Worm (Caenorhabditis elegans): Measurements from ENCODE around the gene F48G7.13.

Gene F48G7.13

DNA sequence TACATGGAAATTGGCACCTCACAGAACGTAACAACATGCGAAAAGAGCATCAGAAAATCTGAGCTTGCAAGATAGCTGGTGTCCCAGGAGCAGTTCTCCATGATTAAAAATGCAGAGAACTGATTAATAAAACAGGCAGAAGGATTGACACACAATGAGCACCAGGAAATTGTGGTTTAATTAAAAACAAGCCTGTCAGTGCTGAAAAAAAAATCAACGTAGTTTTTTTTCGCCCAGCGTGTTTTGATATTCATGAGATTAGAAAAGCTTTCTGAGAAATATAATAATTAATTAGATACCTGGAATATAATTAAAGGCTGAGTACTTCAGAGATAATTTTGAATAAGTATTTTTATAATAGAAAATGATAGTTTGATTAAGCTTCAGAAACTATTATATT is 42.3 kb downstream of the F48G7.13 start, which contains the start of gene srh-246:
TSS of gene srh-246 (minus strand) at position 101 of the 400 bp plus-strand sequence.
- no peak for TF ChIP-seq ztf-29 (GFP tag; IDR thresholded peaks at IDR 0.05)
- TF ChIP-seq med-1 (GFP tag; optimal IDR thresholded peaks at IDR 0.05; ENCODE audit: insufficient read depth): no peak
- TF ChIP-seq flt-1 (GFP tag; IDR thresholded peaks at IDR 0.05): no peak
- TF ChIP-seq T22C8.4 (GFP tag; IDR thresholded peaks at IDR 0.05): no peak
- TF ChIP-seq tab-1 (GFP tag; IDR thresholded peaks at IDR 0.05): no peak
- no peak for TF ChIP-seq ztf-23 (GFP tag; IDR thresholded peaks at IDR 0.05)
- TF ChIP-seq cog-1 (tag; optimal IDR thresholded peaks at IDR 0.05): no peak
- no peak for TF ChIP-seq klf-2 (GFP tag; conservative IDR thresholded peaks at IDR 0.05)
- no peak for TF ChIP-seq ref-1 (GFP tag; conservative IDR thresholded peaks at IDR 0.05)

DNA sequence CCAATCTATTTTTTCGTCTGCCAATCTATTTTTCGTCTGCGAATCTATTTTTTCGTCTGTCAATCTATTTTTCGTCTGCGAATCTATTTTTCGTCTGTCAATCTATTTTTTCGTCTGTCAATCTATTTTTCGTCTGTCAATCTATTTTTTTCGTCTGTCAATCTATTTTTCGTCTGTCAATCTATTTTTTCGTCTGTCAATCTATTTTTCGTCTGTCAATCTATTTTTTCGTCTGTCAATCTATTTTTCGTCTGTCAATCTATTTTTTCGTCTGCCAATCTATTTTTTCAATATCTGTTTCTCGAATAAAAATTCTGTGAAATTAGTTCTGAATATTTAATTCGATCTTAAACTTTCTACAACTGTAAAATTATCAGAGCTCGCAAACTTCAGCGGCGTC is 42.8 kb downstream of the F48G7.13 start:
- TF ChIP-seq klf-2 (GFP tag; conservative IDR thresholded peaks at IDR 0.05): peak; percentile 59; the same call in 1 of the 2 replicates
- TF ChIP-seq flt-1 (GFP tag; IDR thresholded peaks at IDR 0.05): peak; percentile 68; the same call in 1 of the 2 replicates

DNA sequence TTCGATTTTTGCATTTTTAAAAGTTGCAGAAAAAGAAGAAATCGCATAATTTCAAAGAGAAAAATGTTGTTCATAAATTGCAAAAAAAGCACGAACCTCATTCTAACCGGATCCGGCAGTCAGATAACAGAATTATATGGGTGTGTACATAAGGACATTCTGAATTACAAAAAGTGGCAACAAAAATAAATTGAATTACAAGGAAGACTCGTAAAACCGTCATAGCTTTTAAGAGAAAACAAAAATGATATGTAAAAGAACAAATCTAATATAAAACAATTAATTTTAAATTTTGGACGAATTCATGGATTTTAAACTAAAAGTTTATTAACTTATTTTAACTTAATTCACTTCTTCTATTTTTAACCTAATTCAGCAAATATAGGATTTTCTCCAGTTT is 44.8 kb downstream of the F48G7.13 start, which contains the start of gene F31F4.17:
TSS of gene F31F4.17 (minus strand) at position 101 of the 400 bp plus-strand sequence.
- TF ChIP-seq flt-1 (GFP tag; IDR thresholded peaks at IDR 0.05) (no peak), ztf-23 (GFP tag; IDR thresholded peaks at IDR 0.05) (no peak), cog-1 (tag; optimal IDR thresholded peaks at IDR 0.05) (no peak)

DNA sequence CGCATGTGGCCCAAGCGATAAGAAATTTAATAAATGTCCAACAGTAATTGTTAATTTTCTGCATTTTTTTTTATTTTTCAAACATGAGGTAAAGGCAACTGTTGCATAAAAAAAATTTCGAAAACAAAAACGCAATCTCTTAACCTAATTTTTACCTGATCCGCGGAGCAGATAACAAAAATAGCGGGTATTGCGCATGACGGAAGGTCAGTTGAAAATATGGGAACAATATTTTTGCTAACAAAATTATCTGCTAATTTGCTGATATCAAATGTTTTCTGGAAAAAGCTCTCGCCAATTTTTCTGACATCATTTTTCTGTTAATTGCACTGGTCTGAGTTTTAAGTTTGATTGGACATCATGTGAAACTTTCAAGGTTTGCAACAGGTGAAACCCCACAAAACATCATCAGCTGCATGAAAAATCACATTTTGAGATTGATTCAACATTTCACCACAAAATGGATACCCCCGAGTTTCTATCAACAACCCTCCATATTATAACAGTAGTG is 49.0 kb downstream of the F48G7.13 start, which contains the start of the genes F31F4.11 and srh-266:
TSS of gene F31F4.11 (minus strand) at position 101 of the 511 bp plus-strand sequence.
TSS of gene srh-266 (plus strand) at position 461 of the 511 bp plus-strand sequence.
- TF ChIP-seq ztf-23 (GFP tag; IDR thresholded peaks at IDR 0.05) (no peak), flt-1 (GFP tag; IDR thresholded peaks at IDR 0.05) (no peak), ztf-29 (GFP tag; IDR thresholded peaks at IDR 0.05) (no peak), med-1 (GFP tag; optimal IDR thresholded peaks at IDR 0.05; ENCODE audit: insufficient read depth) (no peak), tab-1 (GFP tag; IDR thresholded peaks at IDR 0.05) (no peak), ref-1 (GFP tag; conservative IDR thresholded peaks at IDR 0.05) (no peak), cog-1 (tag; optimal IDR thresholded peaks at IDR 0.05) (no peak), T22C8.4 (GFP tag; IDR thresholded peaks at IDR 0.05) (no peak), klf-2 (GFP tag; conservative IDR thresholded peaks at IDR 0.05) (no peak)
